Fruit fly (Drosophila melanogaster) whole organism, prepupa: ENCODE data around the gene CG14054.

Source experiments
- Blimp-1 ChIP-seq: fragments of 200-800 bp; sonication (Bioruptor generic); optimal IDR thresholded peaks from 3 replicates; lab custom pipeline; 2017; ENCODE audit warnings: missing biosample characterization, missing genetic modification characterization, mild to moderate bottlenecking, moderate library complexity, missing genetic modification reagents
- CG10631 ChIP-seq: fragments of 200-800 bp; sonication (Bioruptor generic); optimal IDR thresholded peaks from 2 replicates; lab custom pipeline; 2016; ENCODE audit warnings: missing biosample characterization, missing genetic modification characterization
- CG11294 ChIP-seq: fragments of 200-800 bp; sonication (Bioruptor generic); IDR thresholded peaks from 2 replicates; pipeline ENCODE4 v1.3.6; 2022; ENCODE audit warnings: missing biosample characterization, missing genetic modification characterization
- CG11762 ChIP-seq: fragments of 200-800 bp; sonication (Bioruptor generic); optimal IDR thresholded peaks from 3 replicates; lab custom pipeline; 2016; ENCODE audit warnings: missing biosample characterization, missing genetic modification characterization; ENCODE audit not compliant: insufficient read depth
- CG11902 ChIP-seq: fragments of 200-800 bp; sonication (Bioruptor generic); optimal IDR thresholded peaks from 3 replicates; lab custom pipeline; 2016; ENCODE audit warnings: missing biosample characterization, missing genetic modification characterization
- CG15336 ChIP-seq: fragments of 200-800 bp; sonication (Bioruptor generic); IDR thresholded peaks from 2 replicates; pipeline ENCODE4 v1.3.6; 2022; ENCODE audit warnings: missing biosample characterization, missing genetic modification characterization
- CG16779 ChIP-seq: fragments of 200-800 bp; sonication (Bioruptor generic); optimal IDR thresholded peaks from 3 replicates; lab custom pipeline; 2017; ENCODE audit warnings: missing biosample characterization, mild to moderate bottlenecking, missing genetic modification characterization
- CG3032 ChIP-seq: fragments of 200-800 bp; optimal IDR thresholded peaks from 2 replicates; lab custom pipeline; 2019; ENCODE audit warnings: missing biosample characterization, mild to moderate bottlenecking, missing genetic modification characterization, moderate library complexity
- CG31627 ChIP-seq: fragments of 200-800 bp; sonication (Bioruptor generic); optimal IDR thresholded peaks from 3 replicates; lab custom pipeline; 2016; ENCODE audit warnings: missing biosample characterization, missing genetic modification characterization
- CG34406 ChIP-seq: fragments of 200-800 bp; sonication (Bioruptor generic); optimal IDR thresholded peaks from 3 replicates; lab custom pipeline; 2016; ENCODE audit warnings: missing biosample characterization, missing genetic modification characterization
- CG3919 ChIP-seq: fragments of 200-800 bp; sonication (Bioruptor generic); optimal IDR thresholded peaks from 3 replicates; lab custom pipeline; 2016; ENCODE audit warnings: missing biosample characterization, missing genetic modification characterization
- CG4318 ChIP-seq: fragments of 200-800 bp; sonication (Bioruptor generic); optimal IDR thresholded peaks from 3 replicates; lab custom pipeline; 2017; ENCODE audit warnings: missing biosample characterization, mild to moderate bottlenecking, missing genetic modification characterization
- CG6163 ChIP-seq: fragments of 200-800 bp; sonication (Bioruptor generic); IDR thresholded peaks from 3 replicates; pipeline ENCODE4 v1.3.6; 2022; ENCODE audit warnings: missing biosample characterization, missing genetic modification characterization
- CG6276 ChIP-seq: fragments of 200-800 bp; sonication (Bioruptor generic); optimal IDR thresholded peaks from 2 replicates; lab custom pipeline; 2017; ENCODE audit warnings: missing biosample characterization, mild to moderate bottlenecking, missing genetic modification characterization
- CG6792 ChIP-seq: fragments of 200-800 bp; sonication (Bioruptor generic); optimal IDR thresholded peaks from 3 replicates; lab custom pipeline; 2016; ENCODE audit warnings: missing biosample characterization, missing genetic modification characterization
- CG6854 ChIP-seq: fragments of 200-800 bp; sonication (Bioruptor generic); optimal IDR thresholded peaks from 2 replicates; lab custom pipeline; 2017; ENCODE audit warnings: missing biosample characterization, mild to moderate bottlenecking, missing genetic modification characterization
- CG8119 ChIP-seq: fragments of 200-800 bp; sonication (Bioruptor generic); IDR thresholded peaks from 3 replicates; pipeline ENCODE4 v1.3.6; 2022; ENCODE audit warnings: missing biosample characterization, missing genetic modification characterization
- CG8319 ChIP-seq: fragments of 200-800 bp; sonication (Bioruptor generic); optimal IDR thresholded peaks from 3 replicates; lab custom pipeline; 2016; ENCODE audit warnings: missing biosample characterization, missing genetic modification characterization
- CG8632 ChIP-seq: fragments of 200-800 bp; sonication (Bioruptor generic); optimal IDR thresholded peaks from 3 replicates; lab custom pipeline; 2016; ENCODE audit warnings: missing biosample characterization, missing genetic modification characterization
- CG9139 ChIP-seq: fragments of 200-800 bp; sonication (Bioruptor generic); optimal IDR thresholded peaks from 3 replicates; lab custom pipeline; 2017; ENCODE audit warnings: missing biosample characterization, mild to moderate bottlenecking, missing genetic modification characterization
- Eip78C ChIP-seq: fragments of 200-800 bp; sonication (Bioruptor generic); peaks from one replicate; lab custom pipeline; 2016; ENCODE audit warnings: missing biosample characterization, missing genetic modification characterization
- Eip93F ChIP-seq: fragments of 200-800 bp; sonication (Bioruptor generic); optimal IDR thresholded peaks from 2 replicates; lab custom pipeline; 2016; ENCODE audit warnings: missing biosample characterization, mild to moderate bottlenecking, missing genetic modification characterization
- Ets21C ChIP-seq: fragments of 200-800 bp; sonication (Bioruptor generic); optimal IDR thresholded peaks from 3 replicates; lab custom pipeline; 2016; ENCODE audit warnings: missing biosample characterization, missing genetic modification characterization
- Ets96B ChIP-seq: fragments of 200-800 bp; optimal IDR thresholded peaks from 2 replicates; lab custom pipeline; 2019; ENCODE audit warnings: missing biosample characterization, mild to moderate bottlenecking, missing genetic modification characterization, moderate library complexity
- Hr39 ChIP-seq: fragments of 200-800 bp; sonication (Bioruptor generic); optimal IDR thresholded peaks from 2 replicates; lab custom pipeline; 2016; ENCODE audit warnings: missing biosample characterization, missing genetic modification characterization
- Hr4 ChIP-seq: fragments of 200-800 bp; sonication (Bioruptor generic); optimal IDR thresholded peaks from 3 replicates; lab custom pipeline; 2016; ENCODE audit warnings: missing biosample characterization, missing genetic modification characterization
- Met ChIP-seq: fragments of 200-800 bp; sonication (Bioruptor generic); optimal IDR thresholded peaks from 3 replicates; lab custom pipeline; 2016; ENCODE audit warnings: missing biosample characterization, missing genetic modification characterization
- OdsH ChIP-seq: fragments of 200-800 bp; sonication (Bioruptor generic); optimal IDR thresholded peaks from 3 replicates; lab custom pipeline; 2016; ENCODE audit warnings: missing biosample characterization, missing genetic modification characterization
- Sox102F ChIP-seq: fragments of 200-800 bp; sonication (Bioruptor generic); optimal IDR thresholded peaks from 2 replicates; lab custom pipeline; 2016; ENCODE audit warnings: missing biosample characterization, mild to moderate bottlenecking, missing genetic modification characterization
- Sox14 ChIP-seq: fragments of 200-800 bp; sonication (Bioruptor generic); optimal IDR thresholded peaks from 3 replicates; lab custom pipeline; 2016; ENCODE audit warnings: missing biosample characterization, missing genetic modification characterization
- Sox15 ChIP-seq: fragments of 200-800 bp; sonication (Bioruptor generic); optimal IDR thresholded peaks from 3 replicates; lab custom pipeline; 2016; ENCODE audit warnings: missing biosample characterization, missing genetic modification characterization
- achi ChIP-seq: fragments of 200-800 bp; sonication (Bioruptor generic); optimal IDR thresholded peaks from 3 replicates; lab custom pipeline; 2016; ENCODE audit warnings: missing biosample characterization, missing genetic modification characterization
- acj6 ChIP-seq: fragments of 200-800 bp; sonication (Bioruptor generic); optimal IDR thresholded peaks from 3 replicates; lab custom pipeline; 2016; ENCODE audit warnings: missing biosample characterization, missing genetic modification characterization
- cyc ChIP-seq: fragments of 200-800 bp; sonication (Bioruptor generic); optimal IDR thresholded peaks from 3 replicates; lab custom pipeline; 2016; ENCODE audit warnings: missing biosample characterization, missing genetic modification characterization
- dac ChIP-seq: fragments of 200-800 bp; sonication (Bioruptor generic); optimal IDR thresholded peaks from 2 replicates; lab custom pipeline; 2017; ENCODE audit warnings: missing biosample characterization, mild to moderate bottlenecking, missing genetic modification characterization
- dsx ChIP-seq: fragments of 200-800 bp; optimal IDR thresholded peaks from 3 replicates; lab custom pipeline; 2019; ENCODE audit warnings: missing biosample characterization, mild to moderate bottlenecking, missing genetic modification characterization, moderate library complexity; ENCODE audit not compliant: poor library complexity, severe bottlenecking
- eg ChIP-seq: fragments of 200-800 bp; sonication (Bioruptor generic); IDR thresholded peaks from 3 replicates; pipeline ENCODE4 v1.3.6; 2022; ENCODE audit warnings: missing biosample characterization, missing genetic modification characterization
- esn ChIP-seq: fragments of 200-800 bp; sonication (Bioruptor generic); optimal IDR thresholded peaks from 2 replicates; lab custom pipeline; 2016; ENCODE audit warnings: missing biosample characterization, mild to moderate bottlenecking, missing genetic modification characterization, moderate library complexity
- fd59A ChIP-seq: fragments of 200-800 bp; sonication (Bioruptor generic); optimal IDR thresholded peaks from 2 replicates; lab custom pipeline; 2017; ENCODE audit warnings: missing biosample characterization, mild to moderate bottlenecking, missing genetic modification characterization, missing genetic modification reagents
- fd85E ChIP-seq: fragments of 200-800 bp; sonication (Bioruptor generic); optimal IDR thresholded peaks from 3 replicates; lab custom pipeline; 2016; ENCODE audit warnings: missing biosample characterization, missing genetic modification characterization
- fkh ChIP-seq: fragments of 200-800 bp; sonication (Bioruptor generic); optimal IDR thresholded peaks from 3 replicates; lab custom pipeline; 2017; ENCODE audit warnings: missing biosample characterization, mild to moderate bottlenecking, missing genetic modification characterization, moderate library complexity
- lz ChIP-seq: fragments of 200-800 bp; sonication (Bioruptor generic); optimal IDR thresholded peaks from 3 replicates; lab custom pipeline; 2016; ENCODE audit warnings: missing biosample characterization, missing genetic modification characterization
- net ChIP-seq: fragments of 200-800 bp; sonication (Bioruptor generic); optimal IDR thresholded peaks from 3 replicates; lab custom pipeline; 2016; ENCODE audit warnings: missing biosample characterization, missing genetic modification characterization
- pdm3 ChIP-seq: fragments of 200-800 bp; sonication (Bioruptor generic); optimal IDR thresholded peaks from 3 replicates; lab custom pipeline; 2016; ENCODE audit warnings: missing biosample characterization, missing genetic modification characterization
- salr ChIP-seq, 2 experiments: fragments of 200-800 bp; sonication (Bioruptor generic); optimal IDR thresholded peaks; 3 replicates each; lab custom pipeline; 2016 to 2018; ENCODE audit warnings: missing biosample characterization in 2 of 2, missing genetic modification characterization in 2 of 2, mild to moderate bottlenecking in 1 of 2
- spab ChIP-seq: fragments of 200-800 bp; sonication (Bioruptor generic); optimal IDR thresholded peaks from 2 replicates; lab custom pipeline; 2017; ENCODE audit warnings: missing biosample characterization, mild to moderate bottlenecking, missing genetic modification characterization, missing genetic modification reagents
- ss ChIP-seq, 2 experiments: fragments of 200-800 bp; sonication (Bioruptor generic); optimal IDR thresholded peaks; 2 replicates in 1 of 2; 3 replicates in 1 of 2; lab custom pipeline; 2017 to 2018; ENCODE audit warnings: mild to moderate bottlenecking in 2 of 2, missing biosample characterization in 2 of 2, missing genetic modification characterization in 2 of 2, moderate library complexity in 1 of 2
- topi ChIP-seq: fragments of 200-800 bp; sonication (Bioruptor generic); optimal IDR thresholded peaks from 3 replicates; lab custom pipeline; 2016; ENCODE audit warnings: missing biosample characterization, missing genetic modification characterization
- vri ChIP-seq: fragments of 200-800 bp; sonication (Bioruptor generic); optimal IDR thresholded peaks from 3 replicates; lab custom pipeline; 2016; ENCODE audit warnings: missing biosample characterization, mild to moderate bottlenecking, missing genetic modification characterization

CG14054 gene

DNA sequence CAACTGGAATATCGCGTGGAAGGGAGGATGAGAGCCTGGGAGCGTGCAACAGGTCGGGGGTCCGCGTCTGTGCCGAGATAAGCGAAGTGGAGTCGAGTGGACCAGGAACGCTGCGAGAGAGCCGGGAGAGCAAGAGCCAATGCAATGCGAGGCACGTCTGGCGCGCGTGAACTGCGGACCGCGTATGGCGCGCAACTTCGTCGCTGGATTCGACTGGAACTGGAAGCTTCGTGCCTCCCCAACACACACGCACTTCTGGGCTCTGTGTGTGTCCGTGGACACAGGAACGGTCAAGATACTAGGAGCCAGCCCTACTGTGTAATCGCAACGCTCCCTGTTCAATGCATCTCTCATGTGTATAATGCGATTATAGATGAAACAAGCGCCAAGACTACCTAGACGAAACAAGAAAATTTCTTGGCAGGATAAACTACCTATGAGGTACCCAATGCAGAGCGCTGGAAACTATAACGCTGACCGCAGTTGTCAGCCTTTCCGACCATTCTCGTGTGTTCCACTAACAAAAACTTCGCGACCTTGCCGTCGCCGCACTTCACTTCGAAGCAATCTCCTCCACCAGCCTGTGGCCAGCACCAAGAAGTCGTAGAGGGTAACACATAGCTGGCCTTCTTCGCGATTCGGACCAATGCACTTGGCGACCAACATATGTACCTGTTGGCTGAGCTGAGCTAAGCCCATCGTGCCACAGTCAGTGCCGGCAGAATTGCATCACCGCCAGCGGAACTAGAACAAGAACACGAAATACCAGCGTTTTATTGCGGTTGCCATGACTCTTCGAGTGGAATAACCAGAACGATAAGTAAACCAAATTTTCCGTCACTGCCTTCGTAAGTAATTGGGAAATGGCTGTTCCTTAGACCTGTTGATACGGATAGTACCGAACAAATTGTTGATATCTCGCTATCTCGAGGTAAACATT is 6.0 kb upstream of the CG14054 start, which contains the start of gene Rtca:
Gene Rtca, plus strand, starts transcription at position 536 of the 940 bp plus-strand sequence.
- TF ChIP-seq CG10631 (GFP tag; lab: Kevin White, UChicago) (peak; percentile 87), CG11762 (GFP tag; lab: Kevin White, UChicago) (peak; percentile 86), dsx (GFP tag; lab: Kevin White, UChicago) (peak; percentile 77), dac (peak; percentile 76), CG9139 (GFP tag; lab: Kevin White, UChicago) (peak; percentile 82), CG8632 (GFP tag; lab: Kevin White, UChicago) (peak; percentile 86), CG16779 (peak; percentile 75), CG6276 (peak; percentile 87), Ets21C (GFP tag; lab: Kevin White, UChicago) (peak; percentile 80), Eip93F (GFP tag; lab: Kevin White, UChicago) (no peak), CG6163 (GFP tag; lab: Robert Waterston, UW) (peak; percentile 85), CG11294 (peak; percentile 75), pdm3 (GFP tag; lab: Kevin White, UChicago) (peak; percentile 90), fkh (GFP tag; lab: Kevin White, UChicago) (peak; percentile 15), topi (GFP tag; lab: Kevin White, UChicago) (peak; percentile 91), ss (GFP tag; optimal IDR thresholded peaks at IDR 0.05; lab: Kevin White, UChicago) (peak; percentile 85 to 88), Hr39 (peak; percentile 88), Sox15 (GFP tag; lab: Kevin White, UChicago) (peak; percentile 79), CG6854 (GFP tag; lab: Kevin White, UChicago) (peak; percentile 87), net (GFP tag; lab: Kevin White, UChicago) (peak; percentile 90), eg (GFP tag; lab: Robert Waterston, UW) (peak; percentile 90), OdsH (GFP tag; lab: Kevin White, UChicago) (peak; percentile 88), Blimp-1 (GFP tag; lab: Kevin White, UChicago) (peak; percentile 65), Eip78C (GFP tag; lab: Kevin White, UChicago) (peak; percentile 97), CG34406 (GFP tag; lab: Kevin White, UChicago) (peak; percentile 80), CG11902 (peak; percentile 84), CG8119 (GFP tag; lab: Robert Waterston, UW) (peak; percentile 86), CG3919 (GFP tag; lab: Kevin White, UChicago) (peak; percentile 88), CG31627 (GFP tag; lab: Kevin White, UChicago) (peak; percentile 90), CG15336 (GFP tag; lab: Robert Waterston, UW) (peak; percentile 86), Met (GFP tag; lab: Kevin White, UChicago) (peak; percentile 93), Sox14 (GFP tag; lab: Kevin White, UChicago) (peak; percentile 91), lz (GFP tag; lab: Kevin White, UChicago) (peak; percentile 89), achi (GFP tag; lab: Kevin White, UChicago) (peak; percentile 86), CG6792 (GFP tag; lab: Kevin White, UChicago) (peak; percentile 91), fd59A (GFP tag; lab: Kevin White, UChicago) (peak; percentile 87), fd85E (GFP tag; lab: Kevin White, UChicago) (peak; percentile 89), CG8319 (peak; percentile 83), CG4318 (GFP tag; lab: Kevin White, UChicago) (no peak), salr (GFP tag; optimal IDR thresholded peaks at IDR 0.05; lab: Kevin White, UChicago) (peak; percentile 76 to 81), vri (GFP tag; lab: Kevin White, UChicago) (peak; percentile 87), Ets96B (tag; lab: Kevin White, UChicago) (peak; percentile 87), acj6 (GFP tag; lab: Kevin White, UChicago) (peak; percentile 87), cyc (GFP tag; lab: Kevin White, UChicago) (peak; percentile 89), CG3032 (tag; lab: Kevin White, UChicago) (peak; percentile 86), Sox102F (GFP tag; lab: Kevin White, UChicago) (peak; percentile 91), spab (peak; percentile 84), esn (GFP tag; lab: Kevin White, UChicago) (peak; percentile 92), Hr4 (GFP tag; lab: Kevin White, UChicago) (peak; percentile 89)
